Worm (Caenorhabditis elegans) whole organism, L4/young adult: Measurements from ENCODE around the gene mrpl-39.

ENCODE experiments used
- dao-5 ChIP-seq: sonication (generic microtip); optimal IDR thresholded peaks from 2 replicates; lab custom pipeline; 2016; ENCODE audit warnings: missing genotype, missing genetic modification characterization, moderate library complexity, missing compliant biosample characterization
- him-1 ChIP-seq: sonication (generic microtip); optimal IDR thresholded peaks from 2 replicates; lab custom pipeline; 2016; ENCODE audit warnings: missing genotype, missing genetic modification reagents, missing genetic modification characterization, missing compliant biosample characterization

- no peak for TF ChIP-seq him-1 (tag; lab: Kevin White, UChicago)
- no peak for TF ChIP-seq dao-5 (tag; lab: Kevin White, UChicago)
Observed at ce11 chrV:1870515-1870940, 49.1 kb downstream of the mrpl-39 start.
